Fruit fly (Drosophila melanogaster): ENCODE data around the gene CG1907.

The CG1907 gene

DNA sequence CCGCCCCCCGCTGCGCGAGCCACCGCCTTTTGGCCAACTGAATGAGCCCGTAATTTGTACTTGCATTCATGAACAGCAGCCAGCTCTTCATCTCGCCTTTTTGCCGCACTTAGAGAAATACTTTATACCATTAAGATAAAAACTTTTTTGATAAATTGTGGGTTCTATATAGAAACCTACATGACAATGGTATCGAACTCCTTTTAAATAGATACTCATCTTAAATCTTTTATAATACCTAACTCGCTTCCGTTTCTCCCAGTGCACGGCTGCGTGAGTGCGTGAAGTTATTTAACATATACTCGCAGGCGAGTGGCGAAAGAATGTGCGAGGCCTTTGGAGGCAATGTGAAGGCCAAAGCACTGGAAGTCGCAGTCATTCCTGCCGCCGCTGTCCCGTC, 7.0 kb downstream of the CG1907 start (continued):
- TF ChIP-seq CG7839 (tag; optimal IDR thresholded peaks at IDR 0.05) (peak; percentile 64), otp (GFP tag; IDR thresholded peaks at IDR 0.05) (0 out of 3 replicates have a peak, but pooled peaks have one; percentile 45), cg (GFP tag; optimal IDR thresholded peaks at IDR 0.05) (no peak), CG12155 (GFP tag; optimal IDR thresholded peaks at IDR 0.05) (peak; percentile 9), lmd (GFP tag; IDR thresholded peaks at IDR 0.05) (peak; percentile 36; the same call in 1 of the 2 replicates), CG3281 (GFP tag; optimal IDR thresholded peaks at IDR 0.05) (peak; percentile 32), Fer1 (GFP tag; optimal IDR thresholded peaks at IDR 0.05) (peak; percentile 62), CG31224 (GFP tag; IDR thresholded peaks at IDR 0.05) (0 out of 2 replicates have a peak, but pooled peaks have one; percentile 8), tap (tag; optimal IDR thresholded peaks at IDR 0.05) (peak; percentile 21), CG17361 (GFP tag; IDR thresholded peaks at IDR 0.05) (peak; percentile 35; the same call in 1 of the 3 replicates), row (GFP tag; IDR thresholded peaks at IDR 0.05) (peak; percentile 59), gfzf (GFP tag; optimal IDR thresholded peaks at IDR 0.05) (no peak), CG12391 (tag; optimal IDR thresholded peaks at IDR 0.05) (peak; percentile 41), HLH3B (GFP tag; IDR thresholded peaks at IDR 0.05) (peak; percentile 67), CG6689 (GFP tag; IDR thresholded peaks at IDR 0.05) (peak; percentile 47; the same call in 1 of the 2 replicates), nerfin-1 (tag; optimal IDR thresholded peaks at IDR 0.05) (peak; percentile 1), Dip3 (GFP tag; optimal IDR thresholded peaks at IDR 0.05) (no peak), CG10366 (GFP tag; IDR thresholded peaks at IDR 0.05) (0 out of 2 replicates have a peak, but pooled peaks have one; percentile 13), sisA (GFP tag; IDR thresholded peaks at IDR 0.05) (peak; percentile 33; the same call in 1 of the 2 replicates), CG6854 (GFP tag; optimal IDR thresholded peaks at IDR 0.05) (peak; percentile 6), Scr (GFP tag; IDR thresholded peaks at IDR 0.05; ENCODE audit: partially characterized antibody) (no peak), CG13296 (GFP tag; optimal IDR thresholded peaks at IDR 0.05) (peak; percentile 16), CG10267 (tag; optimal IDR thresholded peaks at IDR 0.05) (peak; percentile 13), bsh (GFP tag; optimal IDR thresholded peaks at IDR 0.05) (peak in 1 of 2 experiments; percentile 44), dmrt11E (tag; optimal IDR thresholded peaks at IDR 0.05) (peak; percentile 32), stc (GFP tag; IDR thresholded peaks at IDR 0.05) (0 out of 2 replicates have a peak, but pooled peaks have one; percentile 23), Hr51 (GFP tag; optimal IDR thresholded peaks at IDR 0.05) (peak in 1 of 2 experiments; percentile 51)

DNA sequence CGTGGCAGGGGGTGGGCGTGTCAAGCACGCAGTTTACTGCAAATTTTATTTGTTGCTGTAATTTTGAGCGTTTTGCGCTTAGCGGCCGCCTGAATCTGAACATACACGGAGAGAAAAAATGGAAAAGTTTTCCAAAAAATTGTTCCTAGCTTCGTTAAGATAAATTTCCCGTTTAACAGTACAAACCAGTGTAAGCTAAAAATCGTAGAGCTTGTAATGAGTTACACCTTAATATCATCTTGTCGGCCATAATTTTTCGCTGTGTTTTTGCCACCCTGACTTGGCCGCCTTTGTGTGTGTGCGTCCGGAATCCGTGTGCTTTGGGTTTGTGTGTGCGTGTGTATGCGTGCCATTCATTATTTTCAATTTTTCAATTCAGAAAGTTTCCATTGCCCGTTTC, 32.6 kb downstream of the CG1907 start:
- no peak for TF ChIP-seq MTF-1 (GFP tag; optimal IDR thresholded peaks at IDR 0.05; ENCODE audit: borderline replicate concordance)
- no peak for TF ChIP-seq Poxn (GFP tag; IDR thresholded peaks at IDR 0.05)
- no peak for TF ChIP-seq Abd-B (GFP tag; optimal IDR thresholded peaks at IDR 0.05)
- TF ChIP-seq CG3995 (GFP tag; optimal IDR thresholded peaks at IDR 0.05) = no peak
- TF ChIP-seq gcm2 (GFP tag; optimal IDR thresholded peaks at IDR 0.05) = no peak
- no peak for TF ChIP-seq stwl (tag; optimal IDR thresholded peaks at IDR 0.05)
- TF ChIP-seq Ets65A (GFP tag) = peak; percentile 50
- no peak for TF ChIP-seq yki (optimal IDR thresholded peaks at IDR 0.05)
- TF ChIP-seq NC2β (GFP tag; optimal IDR thresholded peaks at IDR 0.05) = no peak
- TF ChIP-seq Vsx1 (GFP tag; optimal IDR thresholded peaks at IDR 0.05) = no peak
- TF ChIP-seq onecut (GFP tag; IDR thresholded peaks at IDR 0.05) = 0 out of 2 replicates have a peak, but pooled peaks have one; percentile 6
- TF ChIP-seq CG6765 (GFP tag; optimal IDR thresholded peaks at IDR 0.05) = peak; percentile 9
- peak; percentile 20 for TF ChIP-seq CG30403 (GFP tag; optimal IDR thresholded peaks at IDR 0.05)
- no peak for TF ChIP-seq CG10267 (tag; optimal IDR thresholded peaks at IDR 0.05)
- TF ChIP-seq wor (GFP tag; IDR thresholded peaks at IDR 0.05) = no peak
- no peak for TF ChIP-seq CG17912 (GFP tag; optimal IDR thresholded peaks at IDR 0.05)
- TF ChIP-seq Asciz (GFP tag; optimal IDR thresholded peaks at IDR 0.05) = peak; percentile 9
- peak; percentile 59; the same call in 1 of the 2 replicates for TF ChIP-seq Atf6 (GFP tag; IDR thresholded peaks at IDR 0.05)
- no peak for TF ChIP-seq CTCF (GFP tag; optimal IDR thresholded peaks at IDR 0.05)
- TF ChIP-seq CG6654 (GFP tag; optimal IDR thresholded peaks at IDR 0.05) = no peak
- peak; percentile 59 for TF ChIP-seq Ada2b (GFP tag; IDR thresholded peaks at IDR 0.05)
- TF ChIP-seq nerfin-2 (GFP tag; IDR thresholded peaks at IDR 0.05; ENCODE audit: partially characterized antibody) = no peak
- TF ChIP-seq CG14050 (GFP tag; IDR thresholded peaks at IDR 0.05) = no peak
- TF ChIP-seq slbo (GFP tag; IDR thresholded peaks at IDR 0.05) = peak; percentile 56; the same call in 1 of the 2 replicates
- peak; percentile 32 for TF ChIP-seq CG12769 (tag; optimal IDR thresholded peaks at IDR 0.05)
- TF ChIP-seq CG33557 (GFP tag; optimal IDR thresholded peaks at IDR 0.05) = no peak
